Worm (Caenorhabditis elegans) whole organism, L1 larva: ENCODE measurements around the gene Y57A10A.5.

ENCODE experiments used
- hlh-17 ChIP-seq: fragments of 200-800 bp; sonication (Bioruptor generic); optimal IDR thresholded peaks from 2 replicates; lab custom pipeline; 2018; ENCODE audit warnings: missing genetic modification characterization, mild to moderate bottlenecking, missing compliant biosample characterization, moderate library complexity, borderline replicate concordance
- mdl-1 ChIP-seq, 2 experiments: fragments of 150-350 bp; optimal IDR thresholded peaks; 2 replicates each; lab custom pipeline; 2014 to 2017; ENCODE audit warnings: missing biosample characterization in 2 of 2, missing genetic modification characterization in 2 of 2, inconsistent platforms in 1 of 2
- snu-23 ChIP-seq: sonication (generic microtip); optimal IDR thresholded peaks from 2 replicates; lab custom pipeline; 2016; ENCODE audit warnings: missing genetic modification characterization, missing compliant biosample characterization
- unc-30 ChIP-seq: sonication (generic microtip); optimal IDR thresholded peaks from 2 replicates; lab custom pipeline; 2017; ENCODE audit warnings: missing biosample characterization, missing genetic modification characterization

DNA sequence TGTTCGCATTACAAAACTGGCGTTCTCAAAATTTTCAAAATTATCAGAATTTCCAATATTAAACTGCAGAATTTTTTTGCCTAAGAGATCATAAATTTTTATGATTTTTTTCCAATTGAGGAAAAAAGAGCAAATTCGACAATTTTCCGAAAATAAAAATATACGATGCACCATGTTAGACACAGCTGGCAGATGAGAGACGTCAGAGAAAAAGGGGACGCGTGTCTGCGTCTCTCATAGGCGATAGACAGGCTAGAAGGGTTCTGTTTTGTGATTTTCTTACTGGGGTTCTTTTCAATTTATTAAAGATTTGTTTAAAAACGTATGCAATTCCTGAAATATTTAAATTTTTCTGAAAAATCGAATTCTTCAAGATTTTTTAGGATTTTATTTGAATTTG is 8.7 kb downstream of the Y57A10A.5 start:
- TF ChIP-seq mdl-1 (tag; optimal IDR thresholded peaks at IDR 0.05; lab: Kevin White, UChicago) (no peak), snu-23 (no peak), unc-30 (tag; lab: Kevin White, UChicago) (no peak), hlh-17 (GFP tag; lab: Kevin White, UChicago) (no peak)
